Worm (Caenorhabditis elegans) whole organism, late embryonic: Measurements from ENCODE around the gene fbxb-97.
A peak's percentile ranks its signal among the peaks of the same experiment; 100 is the strongest.

Source experiments
- C38D4.7 ChIP-seq: fragments of 200-800 bp; sonication (Bioruptor generic); optimal IDR thresholded peaks from 2 replicates; lab custom pipeline; 2018; ENCODE audit warnings: mild to moderate bottlenecking, missing genetic modification characterization, moderate library complexity, missing compliant biosample characterization
- K02D7.2 ChIP-seq: sonication (generic microtip); optimal IDR thresholded peaks from 2 replicates; lab custom pipeline; 2017; ENCODE audit warnings: mild to moderate bottlenecking, missing genetic modification characterization, missing compliant biosample characterization
- ceh-22 ChIP-seq: sonication (generic microtip); optimal IDR thresholded peaks from 2 replicates; lab custom pipeline; 2017; ENCODE audit warnings: missing biosample characterization, missing genetic modification characterization
- ceh-24 ChIP-seq: sonication (generic microtip); optimal IDR thresholded peaks from 2 replicates; lab custom pipeline; 2016; ENCODE audit warnings: mild to moderate bottlenecking, missing genetic modification characterization, missing compliant biosample characterization
- ceh-30 ChIP-seq: fragments of 150-350 bp; optimal IDR thresholded peaks from 2 replicates; lab custom pipeline; 2014; ENCODE audit warnings: missing biosample characterization, missing genetic modification characterization
- ceh-31 ChIP-seq: sonication (generic microtip); optimal IDR thresholded peaks from 2 replicates; lab custom pipeline; 2016; ENCODE audit warnings: missing genetic modification characterization, missing compliant biosample characterization
- ceh-45 ChIP-seq: fragments of 200-800 bp; sonication (Bioruptor generic); IDR thresholded peaks from 2 replicates; pipeline ENCODE4 v1.3.6; 2022; ENCODE audit warnings: missing genetic modification reagents, missing genetic modification characterization, missing compliant biosample characterization
- ceh-6 ChIP-seq: fragments of 200-800 bp; sonication (Bioruptor generic); optimal IDR thresholded peaks from 2 replicates; lab custom pipeline; 2018; ENCODE audit warnings: mild to moderate bottlenecking, missing genetic modification characterization, missing compliant biosample characterization
- ceh-9 ChIP-seq: sonication (generic microtip); optimal IDR thresholded peaks from 2 replicates; lab custom pipeline; 2016; ENCODE audit warnings: mild to moderate bottlenecking, missing genetic modification characterization, inconsistent platforms, missing compliant biosample characterization
- che-1 ChIP-seq: sonication (generic microtip); optimal IDR thresholded peaks from 2 replicates; lab custom pipeline; 2016; ENCODE audit warnings: mild to moderate bottlenecking, missing genetic modification characterization, missing compliant biosample characterization
- elt-4 ChIP-seq: sonication (generic microtip); optimal IDR thresholded peaks from 2 replicates; lab custom pipeline; 2016; ENCODE audit warnings: missing genetic modification characterization, missing compliant biosample characterization
- ets-4 ChIP-seq: sonication (generic microtip); optimal IDR thresholded peaks from 2 replicates; lab custom pipeline; 2016; ENCODE audit warnings: missing genetic modification characterization, missing compliant biosample characterization
- gmeb-2 ChIP-seq: sonication (generic microtip); optimal IDR thresholded peaks from 2 replicates; lab custom pipeline; 2016; ENCODE audit warnings: missing genetic modification characterization, inconsistent platforms, missing compliant biosample characterization
- hlh-13 ChIP-seq: fragments of 200-800 bp; sonication (Bioruptor generic); optimal IDR thresholded peaks from 2 replicates; lab custom pipeline; 2018; ENCODE audit warnings: mild to moderate bottlenecking, missing genetic modification characterization, missing compliant biosample characterization
- hlh-15 ChIP-seq: sonication (generic microtip); optimal IDR thresholded peaks from 2 replicates; lab custom pipeline; 2016; ENCODE audit warnings: missing genetic modification characterization, missing compliant biosample characterization
- hlh-30 ChIP-seq: sonication (generic microtip); optimal IDR thresholded peaks from 2 replicates; lab custom pipeline; 2017; ENCODE audit warnings: antibody characterized with exemption, missing genetic modification characterization, missing compliant biosample characterization; ENCODE audit not compliant: insufficient read depth
- hlh-6 ChIP-seq: sonication (generic microtip); optimal IDR thresholded peaks from 2 replicates; lab custom pipeline; 2016; ENCODE audit warnings: missing genotype, missing genetic modification characterization, missing compliant biosample characterization
- lin-11 ChIP-seq: fragments of 200-800 bp; sonication (Bioruptor generic); optimal IDR thresholded peaks from 2 replicates; lab custom pipeline; 2018; ENCODE audit warnings: mild to moderate bottlenecking, missing genetic modification characterization, missing compliant biosample characterization
- madf-2 ChIP-seq: sonication (generic microtip); optimal IDR thresholded peaks from 2 replicates; lab custom pipeline; 2017; ENCODE audit warnings: missing genetic modification characterization, missing compliant biosample characterization
- mec-3 ChIP-seq: sonication (generic microtip); optimal IDR thresholded peaks from 2 replicates; lab custom pipeline; 2016; ENCODE audit warnings: borderline replicate concordance, missing genetic modification characterization, missing compliant biosample characterization
- nfya-1 ChIP-seq: sonication (generic microtip); optimal IDR thresholded peaks from 2 replicates; lab custom pipeline; 2017; ENCODE audit warnings: missing genetic modification characterization, mild to moderate bottlenecking, missing compliant biosample characterization, antibody characterized with exemption, moderate library complexity
- pha-4 ChIP-seq: fragments of 150-350 bp; optimal IDR thresholded peaks from 2 replicates; lab custom pipeline; 2018; ENCODE audit warnings: missing biosample characterization, missing genetic modification reagents, missing genetic modification characterization
- pros-1 ChIP-seq: fragments of 150-350 bp; optimal IDR thresholded peaks from 2 replicates; lab custom pipeline; 2014; ENCODE audit warnings: missing biosample characterization, missing genetic modification reagents, missing genetic modification characterization
- ref-2 ChIP-seq: sonication (generic microtip); optimal IDR thresholded peaks from 2 replicates; lab custom pipeline; 2016; ENCODE audit warnings: missing genetic modification characterization, missing compliant biosample characterization
- sox-2 ChIP-seq: fragments of 200-800 bp; sonication (Bioruptor generic); IDR thresholded peaks from 2 replicates; pipeline ENCODE4 v1.3.6; 2022; ENCODE audit warnings: missing genetic modification reagents, missing genetic modification characterization, missing compliant biosample characterization
- tbx-7 ChIP-seq: sonication (generic microtip); optimal IDR thresholded peaks from 2 replicates; lab custom pipeline; 2016; ENCODE audit warnings: missing genotype, missing genetic modification characterization, missing compliant biosample characterization
- unc-3 ChIP-seq, 2 experiments: fragments of 200-800 bp in 1 of 2; sonication (Bioruptor generic) in 1 of 2; sonication (generic microtip) in 1 of 2; conservative IDR thresholded peaks in 1 of 2; optimal IDR thresholded peaks in 1 of 2; 2 replicates each; pipeline versions ENCODE4 v1.3.6 to Lab custom; 2016 to 2022; ENCODE audit warnings: missing compliant biosample characterization in 2 of 2, missing genetic modification characterization in 2 of 2, missing genetic modification reagents in 1 of 2
- unc-42 ChIP-seq: sonication (generic microtip); optimal IDR thresholded peaks from 2 replicates; lab custom pipeline; 2016; ENCODE audit warnings: missing genotype, missing genetic modification characterization, missing compliant biosample characterization
- unc-55 ChIP-seq: sonication (generic microtip); optimal IDR thresholded peaks from 2 replicates; lab custom pipeline; 2017; ENCODE audit warnings: missing biosample characterization, missing genetic modification reagents, missing genetic modification characterization

Gene fbxb-97

ce11 chrII:1818300-1818699, 29.7 kb downstream of the fbxb-97 start, which contains the start of gene fbxb-10:
fbxb-10 (minus strand) TSS chrII:1818400.
- TF ChIP-seq tbx-7 (tag; lab: Kevin White, UChicago) (no peak), ceh-30 (tag; lab: Kevin White, UChicago) (no peak), unc-55 (GFP tag; lab: Kevin White, UChicago) (no peak), C38D4.7 (GFP tag; lab: Kevin White, UChicago) (no peak), ceh-22 (no peak), pros-1 (tag; lab: Kevin White, UChicago) (no peak), mec-3 (tag; lab: Kevin White, UChicago) (no peak), pha-4 (tag; lab: Kevin White, UChicago) (no peak), ceh-6 (GFP tag; lab: Kevin White, UChicago) (no peak), ceh-45 (no peak)

- TF ChIP-seq unc-3 (GFP tag; conservative IDR thresholded peaks at IDR 0.05; lab: Robert Waterston, UW) (no peak), unc-3 (tag; optimal IDR thresholded peaks at IDR 0.05; lab: Kevin White, UChicago) (no peak)
Observed at ce11 chrII:1816053-1816452, 31.9 kb downstream of the fbxb-97 start.

- TF ChIP-seq hlh-30 (tag; lab: Kevin White, UChicago) (peak; percentile 42), ref-2 (tag; lab: Kevin White, UChicago) (no peak)
Observed at ce11 chrII:1808217-1808616, 39.7 kb downstream of the fbxb-97 start, which contains the start of gene C08F1.8. C08F1.8 (minus strand) TSS chrII:1808317.

ce11 chrII:1806358-1806757, 41.6 kb downstream of the fbxb-97 start, which contains the start of gene C08F1.12:
C08F1.12 (minus strand) TSS chrII:1806458.
- TF ChIP-seq nfya-1 (tag; lab: Kevin White, UChicago): no peak
- TF ChIP-seq unc-42: no peak
- no peak for TF ChIP-seq K02D7.2
- no peak for TF ChIP-seq hlh-6
- TF ChIP-seq pros-1 (tag; lab: Kevin White, UChicago): no peak
- no peak for TF ChIP-seq che-1
- no peak for TF ChIP-seq madf-2
- TF ChIP-seq ets-4 (tag; lab: Kevin White, UChicago): no peak
- no peak for TF ChIP-seq gmeb-2 (tag; lab: Kevin White, UChicago)
- TF ChIP-seq elt-4 (tag; lab: Kevin White, UChicago): no peak
- TF ChIP-seq sox-2 (GFP tag; lab: Robert Waterston, UW): no peak
- TF ChIP-seq ceh-9 (tag; lab: Kevin White, UChicago): no peak
- TF ChIP-seq ceh-24 (tag; lab: Kevin White, UChicago): no peak
- no peak for TF ChIP-seq hlh-13 (GFP tag; lab: Kevin White, UChicago)
- no peak for TF ChIP-seq ceh-31 (tag; lab: Kevin White, UChicago)
- TF ChIP-seq hlh-15 (tag; lab: Kevin White, UChicago): no peak
- TF ChIP-seq lin-11 (tag; lab: Kevin White, UChicago): no peak
